Worm (Caenorhabditis elegans): ENCODE results near the gene fbxb-85.

The fbxb-85 gene

DNA sequence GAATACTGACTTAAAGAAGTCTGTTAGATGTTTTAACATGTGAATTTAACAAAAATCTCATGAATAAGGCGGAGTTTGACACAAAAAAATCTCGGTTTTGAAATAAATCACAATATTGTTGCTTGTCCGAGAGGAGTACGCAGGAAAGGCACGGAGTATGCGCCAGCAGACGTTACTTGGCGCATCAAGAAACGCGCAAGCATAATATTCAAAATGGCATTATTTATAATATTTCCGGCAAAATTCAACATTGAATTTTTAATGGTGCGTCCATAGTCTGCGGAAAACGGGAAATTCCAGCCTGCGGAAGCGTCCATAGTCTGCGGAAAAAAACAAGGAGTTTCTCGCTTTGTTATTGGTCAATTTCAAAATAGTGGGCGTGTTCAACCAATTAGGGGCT is 3.9 kb downstream of the fbxb-85 start, which contains the start of gene pde-12 (continued):
- TF ChIP-seq pha-4 (tag; optimal IDR thresholded peaks at IDR 0.05): no peak
- peak; percentile 52 for TF ChIP-seq tbp1 (GFP tag; optimal IDR thresholded peaks at IDR 0.05)
- peak in 1 of 3 experiments; percentile 88 for TF ChIP-seq lin-35 (GFP tag; optimal IDR thresholded peaks at IDR 0.05)
- TF ChIP-seq nfya-1 (tag; optimal IDR thresholded peaks at IDR 0.05; ENCODE audit: borderline replicate concordance, insufficient read depth): no peak
- no peak for TF ChIP-seq ceh-40 (GFP tag; IDR thresholded peaks at IDR 0.05)
- TF ChIP-seq ZK185.1 (tag; optimal IDR thresholded peaks at IDR 0.05; ENCODE audit: poor library complexity, severe bottlenecking): peak; percentile 79
- no peak for TF ChIP-seq nhr-120 (GFP tag; IDR thresholded peaks at IDR 0.05)
- no peak; the same call in 1 of the 2 replicates for TF ChIP-seq madf-6 (GFP tag; IDR thresholded peaks at IDR 0.05)
- no peak for TF ChIP-seq aptf-2 (GFP tag; conservative IDR thresholded peaks at IDR 0.05)
- no peak for TF ChIP-seq lin-26 (GFP tag; IDR thresholded peaks at IDR 0.05)
- TF ChIP-seq xnd-1 (tag; optimal IDR thresholded peaks at IDR 0.05): peak; percentile 31
- no peak for TF ChIP-seq rcor-1 (GFP tag; IDR thresholded peaks at IDR 0.05)
- no peak for TF ChIP-seq die-1 (tag; optimal IDR thresholded peaks at IDR 0.05)
- no peak for TF ChIP-seq Y53F4B.3 (GFP tag; IDR thresholded peaks at IDR 0.05)
- no peak for TF ChIP-seq chd-7 (tag; optimal IDR thresholded peaks at IDR 0.05)
- TF ChIP-seq sea-2 (GFP tag; IDR thresholded peaks at IDR 0.05): no peak
- TF ChIP-seq ama-1 (optimal IDR thresholded peaks at IDR 0.05): no peak
- no peak for TF ChIP-seq ama-1 (GFP tag; optimal IDR thresholded peaks at IDR 0.05)
- no peak for TF ChIP-seq T07F8.4 (tag; optimal IDR thresholded peaks at IDR 0.05)
- TF ChIP-seq gei-17 (GFP tag; optimal IDR thresholded peaks at IDR 0.05): no peak
- TF ChIP-seq attf-6 (GFP tag; IDR thresholded peaks at IDR 0.05): no peak
- TF ChIP-seq nhr-90 (tag; optimal IDR thresholded peaks at IDR 0.05): no peak
- TF ChIP-seq sptf-2 (GFP tag; optimal IDR thresholded peaks at IDR 0.05): no peak
- TF ChIP-seq cebp-1 (GFP tag; IDR thresholded peaks at IDR 0.05): no peak
- TF ChIP-seq cebp-1 (tag; optimal IDR thresholded peaks at IDR 0.05): peak; percentile 77
- TF ChIP-seq mcd-1 (GFP tag; IDR thresholded peaks at IDR 0.05): peak; percentile 90
- peak; percentile 92 for TF ChIP-seq Y53G8AR.9 (GFP tag; conservative IDR thresholded peaks at IDR 0.05)
- TF ChIP-seq nhr-27 (tag; optimal IDR thresholded peaks at IDR 0.05): no peak
- no peak for TF ChIP-seq let-526 (GFP tag; IDR thresholded peaks at IDR 0.05)
- no peak; the same call in 1 of the 2 replicates for TF ChIP-seq D2030.7 (GFP tag; IDR thresholded peaks at IDR 0.05)
- TF ChIP-seq unc-130 (GFP tag; optimal IDR thresholded peaks at IDR 0.05): no peak
- no peak for TF ChIP-seq dox-1 (GFP tag; IDR thresholded peaks at IDR 0.05)
- TF ChIP-seq mel-28 (tag; optimal IDR thresholded peaks at IDR 0.05; ENCODE audit: borderline replicate concordance): no peak
- TF ChIP-seq ceh-58 (GFP tag; IDR thresholded peaks at IDR 0.05): no peak
- no peak; the same call in 1 of the 2 replicates for TF ChIP-seq K11D2.4 (GFP tag; IDR thresholded peaks at IDR 0.05)

DNA sequence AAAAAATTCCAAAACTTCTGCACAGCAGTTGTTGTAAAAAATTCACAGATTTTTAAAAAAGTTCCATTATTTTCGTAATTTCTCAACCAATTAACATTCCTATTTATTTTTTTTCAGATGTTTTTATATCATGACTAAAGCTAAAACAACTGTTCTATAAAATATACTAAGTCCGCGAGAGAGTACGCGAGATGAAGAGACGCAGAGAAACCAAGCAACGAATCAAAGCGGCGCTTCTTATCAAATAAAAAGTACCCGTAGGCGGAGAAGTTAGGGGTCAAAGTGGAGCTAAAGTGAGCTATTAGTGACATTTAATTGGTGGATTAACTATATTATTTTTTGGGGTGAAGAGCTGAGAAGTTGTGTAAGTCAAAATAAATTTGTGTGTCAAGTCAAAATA is 16.1 kb downstream of the fbxb-85 start, which contains the start of gene sbsp-1:
sbsp-1 (plus strand) TSS at position 301 of the 400 bp plus-strand sequence.
- TF ChIP-seq ztf-22 (GFP tag; optimal IDR thresholded peaks at IDR 0.05) (no peak), hmg-1.2 (GFP tag; IDR thresholded peaks at IDR 0.05) (peak; percentile 87)

DNA sequence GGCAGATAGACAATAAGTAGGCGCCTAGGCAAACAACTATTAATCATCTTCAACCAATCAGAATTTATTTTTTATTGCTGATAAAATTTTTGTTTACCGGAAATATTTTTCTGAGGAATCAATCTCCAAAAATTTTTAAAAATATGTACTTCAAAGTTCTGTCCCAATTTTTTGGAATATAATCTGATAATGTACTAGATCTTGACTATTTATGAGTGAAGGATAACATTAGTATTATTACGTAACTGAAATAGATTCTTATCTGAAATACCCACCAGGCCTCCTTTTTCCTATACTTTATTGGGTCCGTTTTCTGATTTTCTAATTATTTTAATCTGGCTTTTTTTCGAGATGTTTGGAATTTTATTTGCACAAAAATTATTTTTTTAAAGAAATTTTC is 17.3 kb downstream of the fbxb-85 start:
- TF ChIP-seq atf-7 (tag; optimal IDR thresholded peaks at IDR 0.05) (no peak), let-526 (GFP tag; IDR thresholded peaks at IDR 0.05) (no peak), zfh-2 (GFP tag; conservative IDR thresholded peaks at IDR 0.05) (no peak), dpff-1 (tag; optimal IDR thresholded peaks at IDR 0.05) (no peak), Y53G8AR.9 (GFP tag; conservative IDR thresholded peaks at IDR 0.05) (no peak), ceh-79 (tag; optimal IDR thresholded peaks at IDR 0.05) (no peak)

Data from whole organism, young adult.